Fruit fly (Drosophila melanogaster) whole organism, adult: ENCODE data around the gene Edem1.

Experiments
- CG14711 ChIP-seq: fragments of 200-800 bp; sonication (Bioruptor generic); optimal IDR thresholded peaks from 2 replicates; lab custom pipeline; 2018; ENCODE audit warnings: missing biosample characterization, mild to moderate bottlenecking, missing genetic modification characterization, moderate library complexity
- CG7045 ChIP-seq: fragments of 200-800 bp; sonication (Bioruptor generic); optimal IDR thresholded peaks from 2 replicates; lab custom pipeline; 2017; ENCODE audit warnings: missing biosample characterization, mild to moderate bottlenecking, missing genetic modification characterization
- Clk ChIP-seq: fragments of 200-800 bp; sonication (Bioruptor generic); optimal IDR thresholded peaks from 2 replicates; lab custom pipeline; 2017; ENCODE audit warnings: missing biosample characterization, missing genetic modification characterization
- Crg-1 ChIP-seq: fragments of 200-800 bp; sonication (Bioruptor generic); optimal IDR thresholded peaks from 2 replicates; lab custom pipeline; 2016; ENCODE audit warnings: missing biosample characterization, missing genetic modification characterization
- cnc ChIP-seq, 2 experiments: fragments of >200 bp; optimal IDR thresholded peaks; 2 replicates each; lab custom pipeline; 2017
- kay ChIP-seq: fragments of 200-800 bp; sonication (Bioruptor generic); peaks from one replicate; lab custom pipeline; 2016; ENCODE audit warnings: missing biosample characterization, missing genetic modification characterization, borderline replicate concordance
- ovo ChIP-seq: fragments of 200-800 bp; sonication (Bioruptor generic); optimal IDR thresholded peaks from 2 replicates; lab custom pipeline; 2016; ENCODE audit warnings: missing biosample characterization, missing genetic modification characterization

DNA sequence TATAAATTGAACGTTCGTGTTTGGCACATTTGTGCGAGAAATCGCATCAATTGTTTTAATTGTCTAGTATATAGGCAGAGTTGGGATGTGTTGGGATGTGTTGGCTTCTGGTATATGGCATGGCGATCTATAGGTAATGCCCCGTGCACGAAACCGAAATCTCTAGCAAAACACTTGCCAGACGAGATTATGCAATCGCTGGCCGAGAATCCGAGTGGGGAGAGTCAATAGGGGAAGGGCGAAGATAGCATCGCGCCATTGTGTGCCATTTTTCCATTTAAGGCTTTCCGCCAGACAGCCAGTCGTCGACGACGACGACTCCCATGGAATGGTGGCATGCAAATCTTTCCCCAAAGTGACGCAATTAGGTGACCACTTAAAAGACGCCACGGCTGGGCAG is 53.8 kb downstream of the Edem1 start:
- no peak for TF ChIP-seq CG14711 (tag; lab: Kevin White, UChicago)
- no peak for TF ChIP-seq cnc (optimal IDR thresholded peaks at IDR 0.05; lab: Kevin White, UChicago)
- TF ChIP-seq ovo (GFP tag; lab: Kevin White, UChicago): no peak
- no peak for TF ChIP-seq kay
- TF ChIP-seq Clk (GFP tag; lab: Kevin White, UChicago): no peak
- TF ChIP-seq CG7045 (GFP tag; lab: Kevin White, UChicago): no peak
- TF ChIP-seq Crg-1 (GFP tag; lab: Kevin White, UChicago): no peak
